Fruit fly (Drosophila melanogaster) Kc167 (cell line): ENCODE results near the gene CG15020.

Source experiments
- Myc ChIP-seq: fragments of >200 bp; optimal IDR thresholded peaks from 2 replicates; lab custom pipeline; 2017; ENCODE audit warnings: missing external identifiers
- Sin3A ChIP-seq: fragments of >200 bp; optimal IDR thresholded peaks from 2 replicates; lab custom pipeline; 2018; ENCODE audit warnings: missing external identifiers
- h ChIP-seq: fragments of >200 bp; optimal IDR thresholded peaks from 3 replicates; lab custom pipeline; 2018; ENCODE audit warnings: missing external identifiers
- insv ChIP-seq: fragments of >200 bp; optimal IDR thresholded peaks from 3 replicates; lab custom pipeline; 2018; ENCODE audit warnings: missing external identifiers
- psq ChIP-seq: fragments of >200 bp; optimal IDR thresholded peaks from 2 replicates; lab custom pipeline; 2017; ENCODE audit warnings: missing external identifiers
- ttk ChIP-seq: sonication (Bioruptor generic); optimal IDR thresholded peaks from 2 replicates; lab custom pipeline; 2017; ENCODE audit warnings: missing external identifiers

Gene CG15020

DNA sequence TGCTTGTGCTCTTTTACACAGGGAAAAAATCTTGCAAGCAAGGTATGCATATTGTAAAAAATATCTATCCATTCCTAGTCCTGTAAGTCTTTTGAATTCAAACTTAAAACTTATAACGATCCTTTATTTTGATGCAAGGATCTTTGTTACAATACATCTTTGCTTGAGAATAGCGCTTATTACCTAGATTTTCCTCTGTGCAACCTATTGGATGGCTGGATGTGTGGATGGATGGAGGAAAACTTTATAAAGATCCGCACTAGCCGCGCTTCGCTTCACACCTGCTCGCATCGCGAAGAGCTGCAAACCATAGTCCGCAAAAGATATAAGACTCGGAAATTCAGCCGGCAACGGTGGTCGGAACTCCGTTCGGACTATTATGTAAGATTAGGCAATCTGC, at the start of gene CG15020:
Gene CG15020, plus strand, starts transcription at position 301 of the 400 bp plus-strand sequence.
- TF ChIP-seq Myc (lab: Kevin White, UChicago) = no peak
- TF ChIP-seq psq (lab: Kevin White, UChicago) = no peak
- TF ChIP-seq insv (lab: Kevin White, UChicago) = no peak
- no peak for TF ChIP-seq h
- no peak for TF ChIP-seq ttk (lab: Kevin White, UChicago)
- no peak for TF ChIP-seq Sin3A (lab: Kevin White, UChicago)

DNA sequence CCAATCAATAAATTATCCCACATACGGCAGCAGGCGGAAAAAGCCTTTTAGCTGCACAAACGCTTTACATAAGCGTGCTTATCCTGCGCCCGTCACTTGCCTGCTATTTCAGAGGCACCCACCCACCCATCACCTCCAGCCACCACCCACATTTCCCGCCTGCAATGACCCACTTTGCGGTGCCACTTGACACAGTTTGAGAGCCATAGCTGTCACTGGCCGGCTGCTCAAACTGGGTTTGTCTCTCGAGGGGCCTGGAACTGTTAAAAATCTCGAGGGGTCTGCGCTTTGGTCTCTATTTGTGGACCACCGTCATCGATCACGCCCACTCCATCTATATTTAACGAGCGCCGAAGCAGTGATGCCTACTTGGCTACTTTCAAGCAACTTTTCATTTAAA, 49.5 kb upstream of the CG15020 start:
- TF ChIP-seq Sin3A (lab: Kevin White, UChicago) (no peak), psq (lab: Kevin White, UChicago) (no peak), insv (lab: Kevin White, UChicago) (no peak), ttk (lab: Kevin White, UChicago) (no peak), Myc (lab: Kevin White, UChicago) (no peak)

DNA sequence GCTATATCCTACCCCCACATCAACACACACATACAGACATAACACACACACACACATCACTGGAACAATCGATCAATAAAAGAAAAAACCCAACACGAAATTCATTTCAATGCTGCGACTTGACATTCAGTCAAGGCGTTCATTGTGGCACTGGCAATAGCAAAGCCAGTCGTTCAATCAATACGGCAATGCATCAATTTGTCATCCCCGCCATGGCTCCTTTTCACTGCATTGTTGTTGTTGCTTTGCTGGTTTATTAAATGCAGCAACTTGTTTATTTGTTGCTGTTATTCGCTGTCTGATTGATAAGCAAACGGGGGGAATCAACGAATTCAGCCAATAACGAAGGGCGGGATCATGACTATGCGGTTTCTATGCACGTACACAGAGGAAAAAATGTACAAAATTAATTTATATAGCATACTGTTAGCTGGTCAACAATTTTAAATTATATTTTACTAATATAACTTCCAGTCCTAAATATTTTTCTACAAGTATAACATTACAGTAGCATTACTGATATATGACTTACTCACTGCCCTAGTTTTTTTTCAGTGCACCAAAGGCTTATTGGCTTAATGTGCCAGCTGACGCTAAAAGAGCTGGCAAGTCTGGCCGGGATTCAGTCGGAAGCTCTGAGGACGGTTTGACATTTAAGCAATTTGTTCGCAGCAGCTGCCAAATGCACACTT, 45.6 kb upstream of the CG15020 start:
- TF ChIP-seq insv (lab: Kevin White, UChicago) (no peak), Sin3A (lab: Kevin White, UChicago) (no peak), Myc (lab: Kevin White, UChicago) (no peak), ttk (lab: Kevin White, UChicago) (no peak), h (no peak), psq (lab: Kevin White, UChicago) (no peak)

DNA sequence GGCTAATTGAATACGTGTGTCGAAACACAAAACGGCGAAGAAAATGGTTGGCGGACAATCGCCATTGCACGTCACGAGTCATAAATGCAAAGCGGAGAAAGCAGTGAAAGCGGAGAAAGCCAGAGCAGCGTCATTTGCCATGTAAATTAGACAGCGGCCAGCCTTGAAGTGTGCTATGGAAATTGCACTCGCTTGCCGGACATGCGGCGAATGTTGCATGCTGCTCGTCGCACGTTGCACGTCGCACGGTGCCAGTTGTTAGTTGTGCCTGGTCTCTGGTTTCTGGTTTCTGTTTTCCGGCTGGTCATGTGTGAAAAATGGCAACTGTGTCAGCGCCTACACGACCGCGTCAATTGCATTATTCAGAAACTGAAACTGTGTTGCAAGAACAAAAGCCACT, 44.0 kb upstream of the CG15020 start:
- no peak for TF ChIP-seq psq (lab: Kevin White, UChicago)
- no peak for TF ChIP-seq Myc (lab: Kevin White, UChicago)
- no peak for TF ChIP-seq h
- TF ChIP-seq insv (lab: Kevin White, UChicago) = no peak
- no peak for TF ChIP-seq ttk (lab: Kevin White, UChicago)
- TF ChIP-seq Sin3A (lab: Kevin White, UChicago) = no peak

DNA sequence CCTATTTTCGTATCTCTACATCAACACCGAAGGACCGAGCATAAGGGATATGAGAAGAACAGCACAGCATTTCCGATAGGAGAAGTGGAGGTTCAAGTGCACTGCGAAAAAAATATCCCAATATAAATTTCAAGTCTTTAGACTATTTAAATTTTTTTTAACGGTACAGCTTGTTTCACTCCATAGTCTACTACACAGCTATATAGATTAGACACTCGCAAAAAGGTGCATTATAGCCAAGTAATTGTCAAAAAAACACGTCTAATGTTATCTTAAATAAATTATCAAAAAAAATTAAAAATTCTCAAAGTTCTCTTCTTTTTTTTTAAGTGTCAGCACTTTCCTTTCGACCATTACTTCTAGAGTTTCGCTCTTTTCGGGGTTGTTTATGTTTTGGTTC, 42.6 kb upstream of the CG15020 start:
- no peak for TF ChIP-seq Myc (lab: Kevin White, UChicago)
- no peak for TF ChIP-seq Sin3A (lab: Kevin White, UChicago)
- TF ChIP-seq psq (lab: Kevin White, UChicago) = no peak

DNA sequence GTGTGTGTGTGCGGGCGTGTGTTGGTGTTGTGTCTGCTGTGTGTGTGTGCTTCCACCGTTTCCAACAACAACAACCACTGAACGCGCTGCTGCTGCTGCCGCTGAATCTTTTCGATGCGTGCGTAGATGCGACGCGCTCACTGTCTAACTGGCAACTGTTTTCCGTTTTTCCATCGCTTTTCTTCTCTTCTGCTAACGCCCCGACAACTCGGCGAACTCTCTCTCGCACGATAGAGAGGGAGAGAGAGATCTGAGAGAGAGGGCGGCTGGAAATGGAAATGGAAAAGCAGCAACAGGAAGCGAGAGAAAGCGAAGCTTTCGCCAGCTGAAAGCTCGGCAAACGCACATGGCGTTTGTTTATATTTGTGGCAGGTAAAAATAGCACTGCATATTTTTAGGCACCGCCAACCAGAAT, 41.2 kb upstream of the CG15020 start, which contains the start of gene DopEcR:
Gene DopEcR, minus strand, starts transcription at position 157 of the 415 bp plus-strand sequence.
- TF ChIP-seq h = no peak
- TF ChIP-seq psq (lab: Kevin White, UChicago) = no peak
- TF ChIP-seq Myc (lab: Kevin White, UChicago) = no peak
- no peak for TF ChIP-seq insv (lab: Kevin White, UChicago)
- no peak for TF ChIP-seq Sin3A (lab: Kevin White, UChicago)
- TF ChIP-seq ttk (lab: Kevin White, UChicago) = no peak

DNA sequence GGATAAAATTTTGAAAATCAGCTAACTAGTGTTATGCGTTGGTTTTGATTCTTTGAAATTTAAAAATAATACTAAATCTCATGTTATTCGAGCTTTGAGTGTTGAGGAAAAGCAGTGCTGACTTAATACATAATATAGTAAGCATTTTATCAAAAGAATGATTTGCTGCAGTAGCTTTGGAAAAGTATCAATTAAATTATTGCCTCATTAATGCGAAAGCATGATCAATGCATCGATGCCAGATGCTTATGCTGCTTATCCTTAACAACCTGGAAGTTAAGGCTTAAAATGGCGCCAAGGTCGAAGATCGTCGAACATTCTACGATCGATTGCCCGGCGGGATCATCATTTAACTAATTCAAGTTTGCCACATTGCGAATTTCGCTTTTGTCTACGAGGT, 39.9 kb upstream of the CG15020 start, which contains the start of gene CG32240:
Gene CG32240, minus strand, starts transcription at position 101 of the 400 bp plus-strand sequence.
- TF ChIP-seq Myc (lab: Kevin White, UChicago) (no peak), insv (lab: Kevin White, UChicago) (no peak), psq (lab: Kevin White, UChicago) (no peak), h (no peak), ttk (lab: Kevin White, UChicago) (no peak), Sin3A (lab: Kevin White, UChicago) (no peak)

DNA sequence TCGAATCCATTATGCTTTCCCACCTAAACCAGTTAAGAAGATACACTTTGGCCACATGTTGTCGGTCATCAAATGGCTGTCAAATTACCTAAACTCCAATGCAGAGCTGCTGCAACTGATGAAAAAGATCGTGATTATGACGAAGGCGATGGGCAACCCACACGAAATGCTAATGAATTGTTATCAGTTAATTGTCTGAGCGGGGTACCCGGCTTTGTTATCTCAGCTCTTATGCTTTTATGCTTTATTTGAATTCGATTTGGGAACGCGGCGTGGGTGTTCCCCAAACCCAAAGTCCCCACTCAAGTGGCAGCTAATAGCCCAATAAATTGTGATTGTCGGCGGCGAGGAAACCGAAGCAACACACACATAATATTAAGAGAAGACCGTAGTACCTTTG, 38.9 kb upstream of the CG15020 start:
- TF ChIP-seq h (no peak), insv (lab: Kevin White, UChicago) (no peak), ttk (lab: Kevin White, UChicago) (no peak), psq (lab: Kevin White, UChicago) (no peak), Myc (lab: Kevin White, UChicago) (no peak), Sin3A (lab: Kevin White, UChicago) (no peak)

DNA sequence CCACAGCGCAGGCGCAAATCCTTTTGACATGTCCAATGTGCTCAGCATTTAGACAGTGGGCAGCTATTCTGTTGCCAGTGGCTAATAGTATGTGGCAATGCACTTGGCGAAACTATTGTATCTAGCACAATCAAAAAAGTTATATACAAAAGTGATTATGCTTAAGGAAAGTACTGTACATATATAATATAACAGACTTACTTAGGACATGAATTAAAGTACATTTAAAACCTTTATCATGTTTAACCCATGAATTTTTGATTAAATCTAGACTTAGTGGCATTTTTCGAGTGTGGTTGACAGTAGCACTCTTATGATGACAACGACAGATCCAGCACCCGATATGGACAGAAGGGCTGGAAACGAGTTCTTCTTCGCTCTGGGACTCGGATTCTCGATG, 38.4 kb upstream of the CG15020 start:
- TF ChIP-seq ttk (lab: Kevin White, UChicago) = no peak
- no peak for TF ChIP-seq Sin3A (lab: Kevin White, UChicago)
- no peak for TF ChIP-seq insv (lab: Kevin White, UChicago)
- TF ChIP-seq Myc (lab: Kevin White, UChicago) = no peak
- TF ChIP-seq h = no peak
- TF ChIP-seq psq (lab: Kevin White, UChicago) = no peak

DNA sequence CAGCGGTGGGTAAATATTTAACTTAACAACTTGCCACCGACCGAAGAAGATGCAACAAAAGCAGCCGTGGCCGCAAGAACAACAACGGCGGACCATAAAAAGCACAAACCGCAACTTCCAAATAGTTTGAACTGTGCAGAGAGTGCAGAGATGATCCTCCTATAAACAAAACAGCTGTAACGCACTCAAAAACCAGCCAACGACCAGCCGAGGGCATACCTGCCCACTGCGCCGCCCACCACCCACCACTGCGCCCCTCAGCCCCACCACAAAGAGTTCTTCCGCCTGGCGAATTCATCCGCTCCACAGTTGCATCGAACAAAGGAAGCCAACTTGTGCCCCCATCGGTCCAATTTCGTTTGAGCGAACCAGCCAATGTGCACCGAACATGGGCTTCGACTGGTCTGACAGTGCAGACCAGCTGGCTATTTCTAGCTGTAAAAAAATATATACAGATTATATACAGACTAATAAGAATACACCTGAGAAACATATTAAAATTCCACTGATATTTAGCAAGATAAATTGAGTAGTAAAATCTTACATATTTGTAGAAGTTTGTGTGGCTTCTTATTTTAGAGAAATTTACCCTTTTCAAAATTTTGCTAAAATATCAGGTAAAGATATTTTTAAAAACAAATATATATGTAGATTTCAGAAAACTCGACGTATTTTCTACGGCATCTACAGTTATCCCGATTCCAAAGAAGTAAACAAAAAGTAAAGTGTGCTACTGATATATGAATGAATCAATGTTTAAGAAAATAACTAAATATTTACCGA, 37.7 kb upstream of the CG15020 start:
- no peak for TF ChIP-seq h
- TF ChIP-seq Myc (lab: Kevin White, UChicago) = no peak
- TF ChIP-seq Sin3A (lab: Kevin White, UChicago) = no peak
- no peak for TF ChIP-seq psq (lab: Kevin White, UChicago)

DNA sequence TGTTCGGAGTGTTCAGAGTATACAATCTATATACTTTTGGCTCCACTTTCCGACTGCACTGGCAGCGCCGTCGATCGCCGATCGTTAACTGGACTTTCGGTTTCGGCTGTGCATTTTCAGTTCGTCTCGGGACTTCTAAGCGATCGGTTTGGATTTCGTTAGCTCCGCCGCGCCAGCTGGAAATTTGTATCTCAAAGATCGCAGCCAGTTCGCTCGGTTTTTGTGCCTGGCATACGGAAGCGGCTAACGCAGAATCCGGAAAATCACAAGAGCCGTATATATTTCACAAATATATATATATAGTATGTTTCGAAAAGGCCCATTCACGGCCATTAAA, 37.2 kb upstream of the CG15020 start, which contains the start of gene slow:
Gene slow, plus strand, starts transcription at position 117 of the 337 bp plus-strand sequence.
- TF ChIP-seq insv (lab: Kevin White, UChicago) (no peak), psq (lab: Kevin White, UChicago) (no peak), Sin3A (lab: Kevin White, UChicago) (no peak), ttk (lab: Kevin White, UChicago) (no peak), h (no peak), Myc (lab: Kevin White, UChicago) (no peak)
